Worm (Caenorhabditis elegans) whole organism, L4 larva: ENCODE measurements around the gene srz-71.

Experiments used
- F26F4.8 ChIP-seq: fragments of 200-800 bp; sonication (Bioruptor generic); conservative IDR thresholded peaks from 2 replicates; pipeline ENCODE4 v1.3.6; 2022; ENCODE audit warnings: missing genetic modification characterization, missing compliant biosample characterization
- F44E2.7 ChIP-seq: fragments of 200-800 bp; sonication (Bioruptor generic); IDR thresholded peaks from 2 replicates; pipeline ENCODE4 v2.1.2; 2022; ENCODE audit warnings: missing genetic modification characterization, missing compliant biosample characterization
- F49E8.2 ChIP-seq: sonication (generic microtip); optimal IDR thresholded peaks from 2 replicates; lab custom pipeline; 2016; ENCODE audit warnings: missing compliant biosample characterization, mild to moderate bottlenecking, missing genetic modification characterization, borderline replicate concordance
- T20F7.1 ChIP-seq: fragments of 200-800 bp; sonication (Bioruptor generic); optimal IDR thresholded peaks from 2 replicates; lab custom pipeline; 2018; ENCODE audit warnings: mild to moderate bottlenecking, missing genetic modification characterization, missing compliant biosample characterization
- Y105C5A.15 ChIP-seq: fragments of 200-800 bp; sonication (Bioruptor generic); IDR thresholded peaks from 2 replicates; pipeline ENCODE4 v1.3.6; 2022; ENCODE audit warnings: missing genetic modification characterization, missing compliant biosample characterization
- aha-1 ChIP-seq: fragments of 150-350 bp; peaks from one replicate; lab custom pipeline; 2014; ENCODE audit warnings: missing biosample characterization, missing genetic modification characterization
- arid-1 ChIP-seq: fragments of 200-800 bp; sonication (Bioruptor generic); conservative IDR thresholded peaks from 2 replicates; pipeline ENCODE4 v1.3.6; 2022; ENCODE audit warnings: missing genetic modification reagents, missing genetic modification characterization, missing compliant biosample characterization
- ceh-44 ChIP-seq: fragments of 200-800 bp; sonication (Bioruptor generic); IDR thresholded peaks from 2 replicates; pipeline ENCODE4 v1.3.6; 2022; ENCODE audit warnings: missing genetic modification reagents, missing genetic modification characterization, missing compliant biosample characterization
- ceh-82 ChIP-seq: sonication (generic microtip); optimal IDR thresholded peaks from 2 replicates; lab custom pipeline; 2017; ENCODE audit warnings: missing biosample characterization, missing genetic modification characterization
- cey-2 ChIP-seq: sonication (generic microtip); optimal IDR thresholded peaks from 3 replicates; lab custom pipeline; 2017; ENCODE audit warnings: missing genetic modification characterization, mild to moderate bottlenecking, missing compliant biosample characterization, antibody characterized with exemption, borderline replicate concordance; ENCODE audit not compliant: insufficient read depth
- daf-16 ChIP-seq, 3 experiments: sonication (generic microtip); optimal IDR thresholded peaks; 2 replicates each; lab custom pipeline; 2016 to 2017; ENCODE audit warnings: missing genetic modification characterization in 3 of 3, missing genetic modification reagents in 3 of 3, mild to moderate bottlenecking in 2 of 3, missing compliant biosample characterization in 2 of 3, missing biosample characterization in 1 of 3, moderate library complexity in 1 of 3
- daf-19 ChIP-seq: fragments of 200-800 bp; sonication (Bioruptor generic); conservative IDR thresholded peaks from 2 replicates; pipeline ENCODE4 v1.3.6; 2022; ENCODE audit warnings: missing genetic modification characterization, missing compliant biosample characterization
- dmd-6 ChIP-seq: fragments of 200-800 bp; sonication (Bioruptor generic); IDR thresholded peaks from 2 replicates; pipeline ENCODE4 v1.3.6; 2022; ENCODE audit warnings: missing genetic modification reagents, missing genetic modification characterization, missing compliant biosample characterization
- dmd-8 ChIP-seq: fragments of 200-800 bp; sonication (Bioruptor generic); IDR thresholded peaks from 2 replicates; pipeline ENCODE4 v1.3.6; 2022; ENCODE audit warnings: missing genetic modification characterization, missing compliant biosample characterization
- duxl-1 ChIP-seq: sonication (generic microtip); optimal IDR thresholded peaks from 2 replicates; lab custom pipeline; 2016; ENCODE audit warnings: mild to moderate bottlenecking, missing genetic modification characterization, moderate library complexity, missing compliant biosample characterization; ENCODE audit not compliant: poor library complexity
- dve-1 ChIP-seq: sonication (generic microtip); optimal IDR thresholded peaks from 2 replicates; lab custom pipeline; 2017; ENCODE audit warnings: antibody characterized with exemption, mild to moderate bottlenecking, missing genetic modification characterization, missing compliant biosample characterization; ENCODE audit not compliant: insufficient read depth
- egl-27 ChIP-seq: sonication (generic microtip); optimal IDR thresholded peaks from 3 replicates; lab custom pipeline; 2017; ENCODE audit warnings: missing biosample characterization, missing genetic modification reagents, missing genetic modification characterization
- fkh-10 ChIP-seq: fragments of 150-350 bp; optimal IDR thresholded peaks from 2 replicates; lab custom pipeline; 2014; ENCODE audit warnings: missing biosample characterization, missing genetic modification reagents, missing genetic modification characterization
- fos-1 ChIP-seq: fragments of 150-350 bp; optimal IDR thresholded peaks from 2 replicates; lab custom pipeline; 2014; ENCODE audit warnings: missing biosample characterization, missing genetic modification characterization
- lin-13 ChIP-seq: fragments of 150-350 bp; optimal IDR thresholded peaks from 2 replicates; lab custom pipeline; 2014; ENCODE audit warnings: missing biosample characterization, missing genetic modification reagents, missing genetic modification characterization
- lin-29 ChIP-seq: fragments of 200-800 bp; sonication (Bioruptor generic); IDR thresholded peaks from 2 replicates; pipeline ENCODE4 v1.3.6; 2022; ENCODE audit warnings: missing genetic modification reagents, missing genetic modification characterization, missing compliant biosample characterization
- lir-3 ChIP-seq: sonication (generic microtip); optimal IDR thresholded peaks from 2 replicates; lab custom pipeline; 2016; ENCODE audit warnings: mild to moderate bottlenecking, missing genetic modification characterization, missing compliant biosample characterization
- lsy-2 ChIP-seq, 2 experiments: fragments of 150-350 bp in 1 of 2; sonication (generic microtip) in 1 of 2; optimal IDR thresholded peaks; 2 replicates each; lab custom pipeline; 2014 to 2017; ENCODE audit warnings: missing biosample characterization in 2 of 2, missing genetic modification characterization in 2 of 2
- mep-1 ChIP-seq: fragments of 150-350 bp; sonication (generic microtip); optimal IDR thresholded peaks from 3 replicates; lab custom pipeline; 2014; ENCODE audit warnings: missing biosample characterization, missing genetic modification characterization
- nhr-111 ChIP-seq: fragments of 200-800 bp; sonication (Bioruptor generic); optimal IDR thresholded peaks from 2 replicates; lab custom pipeline; 2018; ENCODE audit warnings: mild to moderate bottlenecking, missing genetic modification characterization, missing compliant biosample characterization
- nhr-237 ChIP-seq: sonication (generic microtip); optimal IDR thresholded peaks from 2 replicates; lab custom pipeline; 2017; ENCODE audit warnings: missing biosample characterization, missing genetic modification characterization
- nhr-28 ChIP-seq: fragments of 150-350 bp; optimal IDR thresholded peaks from 2 replicates; lab custom pipeline; 2014; ENCODE audit warnings: missing biosample characterization, missing genetic modification characterization
- nhr-41 ChIP-seq: fragments of 200-800 bp; sonication (Bioruptor generic); IDR thresholded peaks from 2 replicates; pipeline ENCODE4 v1.3.6; 2022; ENCODE audit warnings: missing genetic modification reagents, missing genetic modification characterization, missing compliant biosample characterization
- nhr-6 ChIP-seq: fragments of 150-350 bp; optimal IDR thresholded peaks from 2 replicates; lab custom pipeline; 2014; ENCODE audit warnings: missing biosample characterization, missing genetic modification characterization
- pqm-1 ChIP-seq: sonication (generic microtip); optimal IDR thresholded peaks from 2 replicates; lab custom pipeline; 2017; ENCODE audit warnings: missing biosample characterization, missing genetic modification characterization
- saeg-2 ChIP-seq: fragments of 200-800 bp; sonication (Bioruptor generic); IDR thresholded peaks from 2 replicates; pipeline ENCODE4 v1.3.6; 2022; ENCODE audit warnings: missing genetic modification reagents, missing genetic modification characterization, missing compliant biosample characterization
- sdz-12 ChIP-seq: fragments of 200-800 bp; sonication (Bioruptor generic); optimal IDR thresholded peaks from 2 replicates; lab custom pipeline; 2018; ENCODE audit warnings: mild to moderate bottlenecking, missing genetic modification characterization, missing compliant biosample characterization
- snpc-1.2 ChIP-seq: fragments of 200-800 bp; sonication (Bioruptor generic); IDR thresholded peaks from 2 replicates; pipeline ENCODE4 v1.3.6; 2022; ENCODE audit warnings: missing genetic modification reagents, missing genetic modification characterization, missing compliant biosample characterization
- spr-1 ChIP-seq: sonication (generic microtip); optimal IDR thresholded peaks from 2 replicates; lab custom pipeline; 2016; ENCODE audit warnings: mild to moderate bottlenecking, missing genetic modification characterization, missing compliant biosample characterization
- spr-3 ChIP-seq: fragments of 200-800 bp; sonication (Bioruptor generic); optimal IDR thresholded peaks from 2 replicates; lab custom pipeline; 2018; ENCODE audit warnings: mild to moderate bottlenecking, missing genetic modification characterization, missing compliant biosample characterization
- tag-97 ChIP-seq: fragments of 200-800 bp; sonication (Bioruptor generic); IDR thresholded peaks from 2 replicates; pipeline ENCODE4 v1.3.6; 2022; ENCODE audit warnings: missing genetic modification characterization, missing compliant biosample characterization
- unc-130 ChIP-seq: sonication (generic microtip); optimal IDR thresholded peaks from 2 replicates; lab custom pipeline; 2016; ENCODE audit warnings: missing genetic modification reagents, missing genetic modification characterization, missing compliant biosample characterization
- zfp-2 ChIP-seq: sonication (generic microtip); optimal IDR thresholded peaks from 2 replicates; lab custom pipeline; 2016; ENCODE audit warnings: mild to moderate bottlenecking, missing genetic modification characterization, missing compliant biosample characterization
- ztf-11 ChIP-seq: fragments of 150-350 bp; optimal IDR thresholded peaks from 2 replicates; lab custom pipeline; 2014; ENCODE audit warnings: missing biosample characterization, missing genetic modification characterization

srz-71 gene

DNA sequence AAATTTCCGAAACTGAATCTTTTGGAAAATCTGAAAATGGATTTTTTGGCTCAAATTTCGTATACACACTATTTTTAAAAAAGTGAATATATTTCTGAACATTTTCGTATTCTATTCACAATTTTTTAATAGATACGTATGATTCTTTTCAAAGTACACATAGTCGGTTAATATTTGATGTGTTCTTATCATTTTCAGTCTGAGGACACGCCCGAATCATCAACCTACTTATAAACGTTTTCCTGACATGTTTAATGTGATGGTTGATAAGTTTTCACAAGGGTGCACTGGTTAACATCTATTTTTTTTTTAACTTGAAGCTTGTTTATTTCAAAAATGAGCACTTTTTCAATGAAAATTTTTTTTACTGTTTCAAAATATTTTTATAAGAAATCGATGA, 31.9 kb downstream of the srz-71 start:
- no peak for TF ChIP-seq lin-13
- TF ChIP-seq nhr-6 = no peak
- peak; percentile 1 for TF ChIP-seq pqm-1
- no peak for TF ChIP-seq lir-3 (tag; lab: Kevin White, UChicago)
- TF ChIP-seq dmd-8 = no peak
- no peak for TF ChIP-seq fos-1 (tag; lab: Kevin White, UChicago)
- TF ChIP-seq aha-1 = peak; percentile 56
- no peak for TF ChIP-seq ceh-44 (GFP tag; lab: Robert Waterston, UW)
- TF ChIP-seq daf-16 (GFP tag; optimal IDR thresholded peaks at IDR 0.05; lab: Kevin White, UChicago) = no peak
- TF ChIP-seq daf-16 (tag; optimal IDR thresholded peaks at IDR 0.05; lab: Kevin White, UChicago) = peak; percentile 70
- TF ChIP-seq nhr-237 (tag; lab: Kevin White, UChicago) = no peak
- TF ChIP-seq arid-1 (GFP tag; lab: Robert Waterston, UW) = no peak
- peak; percentile 49 for TF ChIP-seq dve-1 (tag; lab: Kevin White, UChicago)
- TF ChIP-seq F26F4.8 (GFP tag; lab: Robert Waterston, UW) = no peak
- TF ChIP-seq dmd-6 = no peak; the same call in 1 of the 2 replicates
- no peak for TF ChIP-seq ceh-82 (tag; lab: Kevin White, UChicago)
- TF ChIP-seq ztf-11 (tag; lab: Kevin White, UChicago) = no peak
- TF ChIP-seq tag-97 = no peak
- no peak for TF ChIP-seq snpc-1.2 (GFP tag; lab: Robert Waterston, UW)
- TF ChIP-seq F49E8.2 (tag; lab: Kevin White, UChicago) = no peak
- no peak for TF ChIP-seq unc-130 (GFP tag; lab: Kevin White, UChicago)
- TF ChIP-seq, all 104 proteins: peak for 4

DNA sequence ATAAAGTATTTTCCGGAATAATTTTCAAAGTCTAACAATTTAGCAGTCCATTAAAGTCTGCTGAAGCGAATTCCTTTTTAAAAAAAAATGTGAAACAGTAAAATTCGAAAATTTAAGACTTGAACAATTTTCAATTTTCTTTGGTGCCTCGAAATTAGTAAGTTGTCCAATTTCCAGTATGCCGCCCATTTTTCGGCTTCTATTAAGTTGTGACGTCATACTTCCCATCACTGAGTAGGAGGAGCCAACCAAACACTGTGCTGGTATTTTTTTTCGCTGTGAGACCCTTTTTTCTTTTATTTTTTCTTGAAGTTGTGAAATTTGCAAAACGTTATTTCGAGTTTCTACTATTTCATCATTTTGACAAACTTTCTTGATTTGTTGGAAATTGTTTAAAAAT, 37.9 kb downstream of the srz-71 start:
- TF ChIP-seq lsy-2 (tag; optimal IDR thresholded peaks at IDR 0.05; lab: Kevin White, UChicago) (no peak), nhr-41 (no peak), daf-19 (GFP tag; lab: Robert Waterston, UW) (no peak), sdz-12 (GFP tag; lab: Kevin White, UChicago) (no peak), tag-97 (no peak), mep-1 (tag; lab: Kevin White, UChicago) (no peak), saeg-2 (no peak), spr-1 (tag; lab: Kevin White, UChicago) (no peak), dve-1 (tag; lab: Kevin White, UChicago) (no peak), T20F7.1 (GFP tag; lab: Kevin White, UChicago) (no peak), spr-3 (GFP tag; lab: Kevin White, UChicago) (no peak), duxl-1 (tag; lab: Kevin White, UChicago) (no peak), egl-27 (tag; lab: Kevin White, UChicago) (no peak), fos-1 (tag; lab: Kevin White, UChicago) (no peak), lin-29 (GFP tag; lab: Robert Waterston, UW) (no peak), nhr-28 (tag; lab: Kevin White, UChicago) (no peak), cey-2 (tag; lab: Kevin White, UChicago) (no peak), zfp-2 (tag; lab: Kevin White, UChicago) (no peak), fkh-10 (GFP tag; lab: Kevin White, UChicago) (no peak), F44E2.7 (GFP tag; lab: Robert Waterston, UW) (no peak)

DNA sequence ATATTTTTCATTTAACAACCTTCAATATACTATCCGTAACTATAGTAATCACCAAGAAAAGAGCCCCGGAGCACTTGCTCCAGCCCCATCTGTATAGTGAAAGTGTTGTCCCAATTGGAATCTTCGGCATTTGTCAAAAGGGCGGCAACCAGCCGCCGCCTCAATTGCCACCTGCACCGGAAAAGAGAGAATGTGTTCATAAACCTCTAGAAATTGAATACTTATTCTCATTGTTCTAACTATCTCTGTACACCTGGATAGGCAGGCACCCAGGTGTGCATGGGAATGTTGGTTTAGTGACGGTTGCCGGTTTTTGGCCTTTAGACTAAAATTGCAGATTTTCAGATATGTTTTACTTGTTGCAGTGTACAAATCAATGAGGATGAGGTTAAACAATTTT, 45.3 kb downstream of the srz-71 start:
- no peak for TF ChIP-seq Y105C5A.15 (GFP tag; lab: Robert Waterston, UW)
- TF ChIP-seq aha-1 = peak; percentile 81
- TF ChIP-seq nhr-111 (GFP tag; lab: Kevin White, UChicago) = no peak
- no peak for TF ChIP-seq mep-1 (tag; lab: Kevin White, UChicago)
- TF ChIP-seq, all 104 proteins: peak for 1
